Fruit fly (Drosophila melanogaster): ENCODE results near the gene CG43394.

CG43394 gene

DNA sequence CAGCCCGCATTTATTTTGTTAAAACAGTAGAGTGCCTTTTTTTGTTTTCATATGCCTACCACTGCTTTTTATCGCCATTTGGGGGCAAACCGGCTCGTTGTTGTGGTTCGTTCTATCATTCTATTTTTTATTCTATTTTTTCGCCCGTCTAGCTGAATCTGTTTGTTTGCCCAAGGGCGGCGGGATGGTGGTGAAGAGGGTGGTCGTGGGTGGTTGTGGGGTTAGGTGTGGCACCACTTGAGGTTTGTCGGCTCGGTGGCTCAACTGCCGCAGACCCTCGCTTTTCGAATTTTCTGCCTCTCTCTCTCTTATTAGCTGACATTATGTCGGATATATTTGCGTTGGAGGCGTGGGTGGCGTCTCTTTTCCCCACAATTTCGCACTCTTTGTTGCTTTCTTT, 26.0 kb downstream of the CG43394 start (continued):
- no peak for TF ChIP-seq B-H1 (GFP tag; IDR thresholded peaks at IDR 0.05)
- no peak for TF ChIP-seq so (GFP tag; IDR thresholded peaks at IDR 0.05)
- no peak for TF ChIP-seq aop (GFP tag; IDR thresholded peaks at IDR 0.05)
- TF ChIP-seq Dll (GFP tag; IDR thresholded peaks at IDR 0.05; ENCODE audit: partially characterized antibody) = no peak
- no peak for TF ChIP-seq yki (optimal IDR thresholded peaks at IDR 0.05)
- no peak for TF ChIP-seq HLH4C (GFP tag; IDR thresholded peaks at IDR 0.05; ENCODE audit: partially characterized antibody)
- no peak for TF ChIP-seq sisA (GFP tag; IDR thresholded peaks at IDR 0.05)
- TF ChIP-seq CG5245 (GFP tag; optimal IDR thresholded peaks at IDR 0.05) = no peak
- no peak for TF ChIP-seq CG2678 (tag; optimal IDR thresholded peaks at IDR 0.05)
- no peak for TF ChIP-seq CG3163 (GFP tag; optimal IDR thresholded peaks at IDR 0.05)
- TF ChIP-seq sob (GFP tag; IDR thresholded peaks at IDR 0.05) = no peak
- no peak for TF ChIP-seq Myb (GFP tag; optimal IDR thresholded peaks at IDR 0.05)
- no peak for TF ChIP-seq BtbVII (GFP tag; optimal IDR thresholded peaks at IDR 0.05)
- no peak for TF ChIP-seq Fer1 (GFP tag; optimal IDR thresholded peaks at IDR 0.05)
- TF ChIP-seq Adf1 (GFP tag; IDR thresholded peaks at IDR 0.05) = peak; percentile 12; the same call in 1 of the 2 replicates
- no peak for TF ChIP-seq CkIIα-i1 (GFP tag; IDR thresholded peaks at IDR 0.05)
- TF ChIP-seq usp (GFP tag; optimal IDR thresholded peaks at IDR 0.05) = no peak
- TF ChIP-seq zf30C (GFP tag; optimal IDR thresholded peaks at IDR 0.05) = no peak
- peak; percentile 63 for TF ChIP-seq CG10543 (GFP tag; optimal IDR thresholded peaks at IDR 0.05)
- no peak for TF ChIP-seq Atf3 (GFP tag; optimal IDR thresholded peaks at IDR 0.05)
- TF ChIP-seq tup (GFP tag; optimal IDR thresholded peaks at IDR 0.05) = no peak
- no peak for TF ChIP-seq tio (GFP tag; optimal IDR thresholded peaks at IDR 0.05)
- TF ChIP-seq MBD-R2 (GFP tag; IDR thresholded peaks at IDR 0.05) = no peak
- TF ChIP-seq Nf-YB (GFP tag; optimal IDR thresholded peaks at IDR 0.05) = no peak
- TF ChIP-seq gce (GFP tag; IDR thresholded peaks at IDR 0.05) = no peak
- TF ChIP-seq Abd-B (GFP tag; optimal IDR thresholded peaks at IDR 0.05) = no peak
- TF ChIP-seq CG10959 (GFP tag; IDR thresholded peaks at IDR 0.05) = no peak
- no peak for TF ChIP-seq D (optimal IDR thresholded peaks at IDR 0.05)
- no peak for TF ChIP-seq D (GFP tag; optimal IDR thresholded peaks at IDR 0.05)
- TF ChIP-seq Hr39 (optimal IDR thresholded peaks at IDR 0.05) = no peak
- TF ChIP-seq Taf1 (GFP tag; IDR thresholded peaks at IDR 0.05) = no peak
- TF ChIP-seq prd (optimal IDR thresholded peaks at IDR 0.05) = no peak
- no peak for TF ChIP-seq prd (GFP tag; IDR thresholded peaks at IDR 0.05)
- no peak for TF ChIP-seq PHDP (tag; optimal IDR thresholded peaks at IDR 0.05)
- 0 out of 3 replicates have a peak, but pooled peaks have one; percentile 29 for TF ChIP-seq Dbx (GFP tag; IDR thresholded peaks at IDR 0.05)
- TF ChIP-seq BEAF-32 (GFP tag; optimal IDR thresholded peaks at IDR 0.05) = no peak
- no peak for TF ChIP-seq fd64A (GFP tag; optimal IDR thresholded peaks at IDR 0.05)
- TF ChIP-seq slou (GFP tag; optimal IDR thresholded peaks at IDR 0.05) = no peak
- peak; percentile 69 for TF ChIP-seq ftz-f1 (GFP tag; optimal IDR thresholded peaks at IDR 0.05)
- peak; percentile 11 for TF ChIP-seq schlank (tag; optimal IDR thresholded peaks at IDR 0.05)
- TF ChIP-seq dysf (GFP tag; IDR thresholded peaks at IDR 0.05) = no peak
- peak; percentile 79; the same call in 2 of the 3 replicates for TF ChIP-seq sr (GFP tag; IDR thresholded peaks at IDR 0.05)
- no peak for TF ChIP-seq sc (optimal IDR thresholded peaks at IDR 0.05)
- TF ChIP-seq sc (GFP tag; optimal IDR thresholded peaks at IDR 0.05) = no peak
- no peak for TF ChIP-seq CG14014 (GFP tag; IDR thresholded peaks at IDR 0.05)

DNA sequence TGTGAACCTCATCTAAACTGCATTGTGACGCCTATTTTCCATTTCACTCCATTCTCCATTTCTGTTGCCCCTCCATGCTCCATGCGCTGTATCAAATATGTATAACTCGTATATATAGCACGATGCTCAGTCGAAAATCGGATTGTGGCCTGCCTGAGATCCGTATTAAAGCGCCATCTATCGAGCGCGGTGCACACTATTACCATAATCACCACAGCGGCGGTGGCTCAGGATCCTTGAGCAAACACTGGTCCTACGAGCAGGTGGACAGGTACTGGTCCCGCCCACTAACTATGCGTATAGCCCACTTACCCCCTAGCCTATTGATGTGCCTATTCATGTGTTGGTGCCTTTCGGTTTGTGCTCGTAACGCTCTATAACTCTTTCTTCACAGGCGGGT, 39.5 kb downstream of the CG43394 start:
- no peak for TF ChIP-seq rib (GFP tag; IDR thresholded peaks at IDR 0.05)
- no peak for TF ChIP-seq B-H2 (GFP tag; optimal IDR thresholded peaks at IDR 0.05)
- TF ChIP-seq bowl (GFP tag; IDR thresholded peaks at IDR 0.05) = 0 out of 2 replicates have a peak, but pooled peaks have one; percentile 18
- no peak for TF ChIP-seq sqz (GFP tag; optimal IDR thresholded peaks at IDR 0.05)
- no peak for TF ChIP-seq CG18011 (GFP tag; optimal IDR thresholded peaks at IDR 0.05)
- no peak for TF ChIP-seq jigr1 (GFP tag; IDR thresholded peaks at IDR 0.05)
- no peak for TF ChIP-seq sob (GFP tag; IDR thresholded peaks at IDR 0.05)
- TF ChIP-seq bigmax (GFP tag; optimal IDR thresholded peaks at IDR 0.05) = no peak
- peak; percentile 80 for TF ChIP-seq CTCF (GFP tag; optimal IDR thresholded peaks at IDR 0.05)
- TF ChIP-seq CG16779 (GFP tag; IDR thresholded peaks at IDR 0.05) = peak; percentile 20; the same call in 1 of the 2 replicates

Data from whole organism, embryonic.